Worm (Caenorhabditis elegans): ENCODE measurements around the gene nhr-251.

DNA sequence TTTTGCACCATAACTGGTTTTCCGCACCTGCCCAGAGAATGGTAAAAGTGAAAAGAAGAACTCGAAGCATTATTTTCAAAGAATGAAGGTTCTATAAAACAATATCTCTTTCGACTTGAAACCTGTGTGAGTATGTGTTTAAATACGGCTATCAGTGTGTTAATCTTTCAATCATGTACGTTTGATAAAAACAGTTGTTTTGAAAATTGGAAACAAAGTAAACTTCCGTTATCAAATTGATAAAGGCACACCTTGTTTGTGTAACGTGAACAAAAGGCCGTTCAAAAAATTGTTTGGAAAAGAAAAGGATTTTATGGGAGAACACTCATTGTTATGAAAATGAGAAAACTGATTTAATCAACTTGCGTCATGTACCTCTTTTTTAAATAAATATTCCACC lies 26.0 kb downstream of the nhr-251 start, which contains the start of gene F48G7.7:
- TF ChIP-seq aly-2 (tag; optimal IDR thresholded peaks at IDR 0.05) (no peak), ceh-82 (tag; optimal IDR thresholded peaks at IDR 0.05) (no peak), ZK546.5 (tag; optimal IDR thresholded peaks at IDR 0.05) (no peak), ama-1 (optimal IDR thresholded peaks at IDR 0.05) (no peak), skn-1 (tag; optimal IDR thresholded peaks at IDR 0.05) (no peak), nhr-43 (tag; optimal IDR thresholded peaks at IDR 0.05; ENCODE audit: poor library complexity, severe bottlenecking) (no peak), elt-1 (tag; optimal IDR thresholded peaks at IDR 0.05) (no peak), mdl-1 (tag; optimal IDR thresholded peaks at IDR 0.05) (no peak)

Measured in whole organism, L3 larva.